Worm (Caenorhabditis elegans) whole organism, L1 larva: ENCODE results near the gene C32H11.4.
A peak's percentile ranks its signal among the peaks of the same experiment; 100 is the strongest.

Source experiments
- C16A3.4 ChIP-seq: fragments of 150-350 bp; optimal IDR thresholded peaks from 2 replicates; lab custom pipeline; 2014; ENCODE audit warnings: missing biosample characterization, missing genetic modification characterization
- F16B12.6 ChIP-seq: fragments of 150-350 bp; optimal IDR thresholded peaks from 2 replicates; lab custom pipeline; 2014; ENCODE audit warnings: missing biosample characterization, missing genetic modification characterization
- Y116A8C.19 ChIP-seq: sonication (generic microtip); optimal IDR thresholded peaks from 2 replicates; lab custom pipeline; 2016; ENCODE audit warnings: missing compliant biosample characterization, missing genetic modification characterization, borderline replicate concordance
- aha-1 ChIP-seq: fragments of 150-350 bp; optimal IDR thresholded peaks from 2 replicates; lab custom pipeline; 2014; ENCODE audit warnings: missing biosample characterization, missing genetic modification characterization
- aly-2 ChIP-seq: fragments of 150-350 bp; optimal IDR thresholded peaks from 2 replicates; lab custom pipeline; 2014; ENCODE audit warnings: missing biosample characterization, missing genetic modification characterization
- ama-1 ChIP-seq: fragments of 150-350 bp; optimal IDR thresholded peaks from 2 replicates; lab custom pipeline; 2014
- ceh-90 ChIP-seq: sonication (generic microtip); optimal IDR thresholded peaks from 2 replicates; lab custom pipeline; 2016; ENCODE audit warnings: missing genetic modification characterization, missing compliant biosample characterization
- ces-1 ChIP-seq: fragments of 150-350 bp; optimal IDR thresholded peaks from 2 replicates; lab custom pipeline; 2014; ENCODE audit warnings: missing biosample characterization, missing genetic modification reagents, missing genetic modification characterization
- efl-1 ChIP-seq, 4 experiments: fragments of 150-350 bp; optimal IDR thresholded peaks in 3 of 4; peaks in 1 of 4; 1 replicate in 1 of 4; 2 replicates in 3 of 4; lab custom pipeline; 2014; ENCODE audit warnings: missing biosample characterization in 2 of 4, missing genetic modification characterization in 2 of 4, missing genetic modification reagents in 2 of 4
- efl-3 ChIP-seq: fragments of 200-800 bp; sonication (Bioruptor generic); optimal IDR thresholded peaks from 2 replicates; lab custom pipeline; 2018; ENCODE audit warnings: mild to moderate bottlenecking, missing genetic modification characterization, missing compliant biosample characterization
- egl-13 ChIP-seq: sonication (generic microtip); optimal IDR thresholded peaks from 2 replicates; lab custom pipeline; 2016; ENCODE audit warnings: missing genotype, missing genetic modification reagents, missing genetic modification characterization, missing compliant biosample characterization
- egl-27 ChIP-seq, 2 experiments: fragments of 150-350 bp in 1 of 2; sonication (generic microtip); optimal IDR thresholded peaks; 3 replicates each; lab custom pipeline; 2017 to 2018; ENCODE audit warnings: missing biosample characterization in 2 of 2, missing genetic modification characterization in 2 of 2, missing genetic modification reagents in 2 of 2
- elt-2 ChIP-seq: sonication (generic microtip); optimal IDR thresholded peaks from 2 replicates; lab custom pipeline; 2016; ENCODE audit warnings: missing genetic modification characterization, mild to moderate bottlenecking, inconsistent platforms, missing compliant biosample characterization, missing genetic modification reagents
- elt-3 ChIP-seq, 6 experiments: fragments of 150-350 bp in 1 of 6; sonication (generic microtip); optimal IDR thresholded peaks; 2 replicates each; lab custom pipeline; 2017 to 2018; ENCODE audit warnings: missing biosample characterization in 6 of 6, missing genetic modification characterization in 6 of 6, inconsistent platforms in 1 of 6
- fkh-8 ChIP-seq: sonication (generic microtip); optimal IDR thresholded peaks from 2 replicates; lab custom pipeline; 2016; ENCODE audit warnings: mild to moderate bottlenecking, missing genetic modification characterization, missing compliant biosample characterization
- fos-1 ChIP-seq: fragments of 150-350 bp; optimal IDR thresholded peaks from 2 replicates; lab custom pipeline; 2014; ENCODE audit warnings: missing biosample characterization, missing genetic modification characterization
- lin-15B ChIP-seq: fragments of 150-350 bp; sonication (generic microtip); optimal IDR thresholded peaks from 3 replicates; lab custom pipeline; 2014; ENCODE audit warnings: missing biosample characterization, missing genetic modification characterization
- lin-35 ChIP-seq, 2 experiments: fragments of 150-350 bp; optimal IDR thresholded peaks; 2 replicates each; lab custom pipeline; 2014; ENCODE audit warnings: missing biosample characterization in 2 of 2, missing genetic modification characterization in 2 of 2, missing genetic modification reagents in 2 of 2
- lin-39 ChIP-seq: fragments of 150-350 bp; optimal IDR thresholded peaks from 2 replicates; lab custom pipeline; 2014; ENCODE audit warnings: missing biosample characterization, missing genetic modification reagents, missing genetic modification characterization
- nhr-47 ChIP-seq: sonication (generic microtip); optimal IDR thresholded peaks from 2 replicates; lab custom pipeline; 2016; ENCODE audit warnings: mild to moderate bottlenecking, missing genetic modification characterization, moderate library complexity, missing compliant biosample characterization
- nhr-77 ChIP-seq: fragments of 150-350 bp; optimal IDR thresholded peaks from 2 replicates; lab custom pipeline; 2014; ENCODE audit warnings: missing biosample characterization, missing genetic modification characterization
- nhr-85 ChIP-seq: sonication (generic microtip); peaks from one replicate; lab custom pipeline; 2016; ENCODE audit warnings: missing genetic modification characterization, inconsistent platforms, missing compliant biosample characterization
- nhr-90 ChIP-seq: sonication (generic microtip); optimal IDR thresholded peaks from 2 replicates; lab custom pipeline; 2016; ENCODE audit warnings: mild to moderate bottlenecking, missing genetic modification characterization, missing compliant biosample characterization; ENCODE audit not compliant: poor library complexity
- pax-3 ChIP-seq: fragments of 200-800 bp; sonication (Bioruptor generic); optimal IDR thresholded peaks from 2 replicates; lab custom pipeline; 2018; ENCODE audit warnings: mild to moderate bottlenecking, missing genetic modification characterization, moderate library complexity, missing compliant biosample characterization
- pqm-1 ChIP-seq: sonication (generic microtip); optimal IDR thresholded peaks from 3 replicates; lab custom pipeline; 2017; ENCODE audit warnings: missing biosample characterization, missing genetic modification characterization
- rnt-1 ChIP-seq: sonication (generic microtip); optimal IDR thresholded peaks from 2 replicates; lab custom pipeline; 2016; ENCODE audit warnings: mild to moderate bottlenecking, missing genetic modification characterization, moderate library complexity, missing compliant biosample characterization
- snpc-4 ChIP-seq: fragments of 150-350 bp; optimal IDR thresholded peaks from 2 replicates; lab custom pipeline; 2014; ENCODE audit warnings: missing biosample characterization, missing genetic modification characterization
- snu-23 ChIP-seq: sonication (generic microtip); optimal IDR thresholded peaks from 2 replicates; lab custom pipeline; 2016; ENCODE audit warnings: missing genetic modification characterization, missing compliant biosample characterization
- swsn-7 ChIP-seq: sonication (generic microtip); optimal IDR thresholded peaks from 2 replicates; lab custom pipeline; 2016; ENCODE audit warnings: missing genetic modification characterization, missing compliant biosample characterization
- tbx-2 ChIP-seq: sonication (generic microtip); optimal IDR thresholded peaks from 2 replicates; lab custom pipeline; 2016; ENCODE audit warnings: missing genetic modification characterization, missing compliant biosample characterization
- unc-86 ChIP-seq: sonication (generic microtip); optimal IDR thresholded peaks from 2 replicates; lab custom pipeline; 2016; ENCODE audit warnings: missing genetic modification characterization, missing compliant biosample characterization
- xbp-1 ChIP-seq: sonication (generic microtip); optimal IDR thresholded peaks from 2 replicates; lab custom pipeline; 2016; ENCODE audit warnings: missing genetic modification characterization, missing compliant biosample characterization
- zag-1 ChIP-seq: fragments of 150-350 bp; optimal IDR thresholded peaks from 2 replicates; lab custom pipeline; 2014; ENCODE audit warnings: missing biosample characterization, missing genetic modification characterization
- ztf-11 ChIP-seq, 2 experiments: sonication (generic microtip); optimal IDR thresholded peaks; 2 replicates each; lab custom pipeline; 2016 to 2017; ENCODE audit warnings: missing genetic modification characterization in 2 of 2, missing biosample characterization in 1 of 2, missing compliant biosample characterization in 1 of 2

Gene C32H11.4

ce11 chrIV:12896371-12896882 lies 24.6 kb upstream of the C32H11.4 start, which contains the start of gene K08D8.7:
K08D8.7 (plus strand) TSS chrIV:12896832.
- no peak for TF ChIP-seq ces-1 (GFP tag; lab: Kevin White, UChicago)
- no peak for TF ChIP-seq aha-1 (tag; lab: Kevin White, UChicago)
- no peak for TF ChIP-seq pax-3
- TF ChIP-seq elt-2: peak; percentile 58
- TF ChIP-seq lin-35 (GFP tag; optimal IDR thresholded peaks at IDR 0.05; lab: Kevin White, UChicago): peak in 1 of 2 experiments; percentile 24

ce11 chrIV:12897146-12897545 lies 23.9 kb upstream of the C32H11.4 start:
- TF ChIP-seq elt-3 (tag; optimal IDR thresholded peaks at IDR 0.05; lab: Kevin White, UChicago): no peak

ce11 chrIV:12898823-12899222 lies 22.2 kb upstream of the C32H11.4 start:
- TF ChIP-seq elt-2 (peak; percentile 4), nhr-77 (tag; lab: Kevin White, UChicago) (no peak), zag-1 (tag; lab: Kevin White, UChicago) (no peak), snpc-4 (no peak), efl-1 (optimal IDR thresholded peaks at IDR 0.05; lab: Kevin White, UChicago) (no peak), efl-1 (GFP tag; optimal IDR thresholded peaks at IDR 0.05 in 1 of 2; lab: Kevin White, UChicago) (peak in 1 of 2 experiments; percentile 81), nhr-85 (tag; lab: Kevin White, UChicago) (no peak)

ce11 chrIV:12899392-12899791 lies 21.7 kb upstream of the C32H11.4 start, which contains the start of gene K08D8.9:
K08D8.9 (plus strand) TSS chrIV:12899692.
- no peak for TF ChIP-seq unc-86 (tag; lab: Kevin White, UChicago)
- no peak for TF ChIP-seq F16B12.6 (tag; lab: Kevin White, UChicago)
- TF ChIP-seq lin-35 (GFP tag; optimal IDR thresholded peaks at IDR 0.05; lab: Kevin White, UChicago): no peak
- TF ChIP-seq, all 84 proteins: peak for 0

ce11 chrIV:12900267-12900666 lies 20.8 kb upstream of the C32H11.4 start, which contains the start of gene K08D8.10:
K08D8.10 (plus strand) TSS chrIV:12900567.
- TF ChIP-seq aha-1 (tag; lab: Kevin White, UChicago) (no peak), efl-3 (GFP tag; lab: Kevin White, UChicago) (no peak), nhr-77 (tag; lab: Kevin White, UChicago) (no peak), C16A3.4 (tag; lab: Kevin White, UChicago) (no peak), rnt-1 (tag; lab: Kevin White, UChicago) (no peak), zag-1 (tag; lab: Kevin White, UChicago) (no peak), nhr-85 (tag; lab: Kevin White, UChicago) (no peak), nhr-90 (tag; lab: Kevin White, UChicago) (no peak), xbp-1 (tag; lab: Kevin White, UChicago) (no peak), snu-23 (GFP tag; lab: Kevin White, UChicago) (no peak), tbx-2 (tag; lab: Kevin White, UChicago) (no peak), ztf-11 (tag; optimal IDR thresholded peaks at IDR 0.05; lab: Kevin White, UChicago) (no peak), lin-39 (tag; lab: Kevin White, UChicago) (no peak)

ce11 chrIV:12901602-12902001 lies 19.5 kb upstream of the C32H11.4 start:
- no peak for TF ChIP-seq nhr-85 (tag; lab: Kevin White, UChicago)
- TF ChIP-seq elt-2: peak; percentile 83
- TF ChIP-seq lin-35 (GFP tag; optimal IDR thresholded peaks at IDR 0.05; lab: Kevin White, UChicago): peak in 1 of 2 experiments; percentile 15

- TF ChIP-seq pqm-1 (tag; lab: Kevin White, UChicago) (no peak), elt-2 (peak; percentile 49)
These were observed 18.5 kb upstream of the C32H11.4 start, which contains the start of gene K08D8.2 for ce11 chrIV:12902430-12903110. K08D8.2 (plus strand) TSS chrIV:12903060.

- TF ChIP-seq ceh-90 (no peak), ama-1 (no peak), lin-39 (tag; lab: Kevin White, UChicago) (no peak), efl-3 (GFP tag; lab: Kevin White, UChicago) (no peak), egl-27 (tag; optimal IDR thresholded peaks at IDR 0.05; lab: Kevin White, UChicago) (no peak), tbx-2 (tag; lab: Kevin White, UChicago) (no peak), aha-1 (tag; lab: Kevin White, UChicago) (no peak), swsn-7 (tag; lab: Kevin White, UChicago) (no peak), nhr-47 (no peak), Y116A8C.19 (tag; lab: Kevin White, UChicago) (no peak), egl-13 (tag; lab: Kevin White, UChicago) (no peak), nhr-77 (tag; lab: Kevin White, UChicago) (no peak), lin-15B (tag; lab: Kevin White, UChicago) (no peak), fos-1 (no peak), fkh-8 (no peak), aly-2 (no peak)
These were observed 17.4 kb upstream of the C32H11.4 start for ce11 chrIV:12903687-12904086.
